Worm (Caenorhabditis elegans): ENCODE results near the gene btb-18.

The btb-18 gene

DNA sequence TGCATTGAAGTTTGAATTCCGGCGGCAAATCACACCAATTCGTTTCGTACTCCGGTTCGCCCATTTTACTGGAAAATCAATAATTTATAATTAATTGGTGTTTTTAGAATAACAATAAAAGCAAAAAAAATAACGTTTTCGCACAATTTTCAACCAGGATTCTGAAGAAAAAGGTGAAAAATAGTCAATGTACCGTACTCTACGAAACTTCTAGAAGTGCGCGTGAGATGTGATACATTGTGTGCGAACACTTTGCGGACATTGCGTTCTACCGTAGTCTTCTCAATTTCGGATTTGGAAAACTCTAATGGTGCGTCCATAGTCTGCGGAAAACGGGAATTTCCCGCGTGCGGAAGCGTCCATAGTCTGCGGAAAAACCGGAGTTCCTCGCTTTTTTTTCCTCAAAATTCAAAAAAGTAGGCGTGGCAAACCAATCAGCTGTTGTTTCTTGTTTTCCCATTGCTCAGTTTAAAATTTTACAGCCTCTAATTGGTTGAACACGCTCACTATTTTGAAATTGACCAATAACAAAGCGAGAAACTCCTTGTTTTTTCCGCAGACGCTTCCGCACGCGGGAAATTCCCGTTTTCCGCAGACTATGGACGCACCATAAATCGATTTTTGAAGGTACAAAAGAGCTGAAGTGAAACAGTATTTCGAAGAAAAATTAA, 50.1 kb downstream of the btb-18 start, which contains the start of the genes F14D2.14 and bath-29:
Gene F14D2.14 (minus strand): TSS at position 51 of the 671 bp plus-strand sequence.
Gene bath-29 (plus strand): TSS at position 621 of the 671 bp plus-strand sequence.
- no peak for TF ChIP-seq zag-1 (tag; optimal IDR thresholded peaks at IDR 0.05)
- no peak for TF ChIP-seq mdl-1 (tag; optimal IDR thresholded peaks at IDR 0.05)
- no peak for TF ChIP-seq nhr-25 (tag; optimal IDR thresholded peaks at IDR 0.05)
- TF ChIP-seq nfya-1 (tag; optimal IDR thresholded peaks at IDR 0.05; ENCODE audit: insufficient read depth) = no peak
- TF ChIP-seq ceh-16 (tag; optimal IDR thresholded peaks at IDR 0.05) = no peak
